Fruit fly (Drosophila melanogaster) Kc167 (cell line): ENCODE results near the gene Chd64.

ENCODE experiments used
- Myc ChIP-seq: fragments of >200 bp; optimal IDR thresholded peaks from 2 replicates; lab custom pipeline; 2017; ENCODE audit warnings: missing external identifiers
- insv ChIP-seq: fragments of >200 bp; optimal IDR thresholded peaks from 3 replicates; lab custom pipeline; 2018; ENCODE audit warnings: missing external identifiers
- ttk ChIP-seq: sonication (Bioruptor generic); optimal IDR thresholded peaks from 2 replicates; lab custom pipeline; 2017; ENCODE audit warnings: missing external identifiers

dm6 chr3L:4087281-4087680 is 34.9 kb downstream of the Chd64 start, which contains the start of gene CG14989:
- no peak for TF ChIP-seq insv (lab: Kevin White, UChicago)
- no peak for TF ChIP-seq ttk
- no peak for TF ChIP-seq Myc (lab: Kevin White, UChicago)
